Fruit fly (Drosophila melanogaster): ENCODE data around the gene CG33287.

dm6 chr3L:20954118-20954517 is 16.3 kb downstream of the CG33287 start:
- TF ChIP-seq CTCF (optimal IDR thresholded peaks at IDR 0.05) (no peak), CG8478 (optimal IDR thresholded peaks at IDR 0.05) (no peak)
